Fruit fly (Drosophila melanogaster) whole organism, embryonic: ENCODE data around the gene IRSp53.

Source experiments
- B-H1 ChIP-seq: fragments of 200-800 bp; sonication (Bioruptor generic); IDR thresholded peaks from 3 replicates; pipeline ENCODE4 v1.3.6; 2022; ENCODE audit warnings: missing biosample characterization, missing genetic modification characterization
- CG10274 ChIP-seq: fragments of 200-800 bp; sonication (Bioruptor generic); optimal IDR thresholded peaks from 3 replicates; lab custom pipeline; 2017; ENCODE audit warnings: missing biosample characterization, mild to moderate bottlenecking, missing genetic modification characterization
- CG10959 ChIP-seq: fragments of 200-800 bp; sonication (Bioruptor generic); IDR thresholded peaks from 2 replicates; pipeline ENCODE4 v1.3.6; 2022; ENCODE audit warnings: missing biosample characterization, missing genetic modification characterization
- CG10979 ChIP-seq: fragments of 200-800 bp; sonication (Bioruptor generic); optimal IDR thresholded peaks from 2 replicates; lab custom pipeline; 2018; ENCODE audit warnings: missing biosample characterization, mild to moderate bottlenecking, missing genetic modification characterization, moderate library complexity
- CG12104 ChIP-seq: fragments of 200-800 bp; sonication (Bioruptor generic); optimal IDR thresholded peaks from 3 replicates; lab custom pipeline; 2016; ENCODE audit warnings: missing biosample characterization, missing genetic modification characterization
- CG13775 ChIP-seq: fragments of 200-800 bp; sonication (Bioruptor generic); optimal IDR thresholded peaks from 3 replicates; lab custom pipeline; 2017; ENCODE audit warnings: missing biosample characterization, mild to moderate bottlenecking, missing genetic modification characterization
- CG14050 ChIP-seq: fragments of 200-800 bp; sonication (Bioruptor generic); IDR thresholded peaks from 3 replicates; pipeline ENCODE4 v1.3.6; 2022; ENCODE audit warnings: missing biosample characterization, missing genetic modification characterization
- CG1529 ChIP-seq: fragments of 200-800 bp; sonication (Bioruptor generic); optimal IDR thresholded peaks from 3 replicates; lab custom pipeline; 2018; ENCODE audit warnings: missing biosample characterization, missing genetic modification characterization
- CG1647 ChIP-seq: fragments of 200-800 bp; sonication (Bioruptor generic); optimal IDR thresholded peaks from 3 replicates; lab custom pipeline; 2016; ENCODE audit warnings: missing biosample characterization, missing genetic modification characterization
- CG16779 ChIP-seq: fragments of 200-800 bp; sonication (Bioruptor generic); IDR thresholded peaks from 2 replicates; pipeline ENCODE4 v1.3.6; 2022; ENCODE audit warnings: missing biosample characterization, missing genetic modification characterization
- CG17829 ChIP-seq: fragments of 200-800 bp; optimal IDR thresholded peaks from 2 replicates; lab custom pipeline; 2019; ENCODE audit warnings: missing biosample characterization, mild to moderate bottlenecking, missing genetic modification characterization, moderate library complexity
- CG17912 ChIP-seq: fragments of 200-800 bp; sonication (Bioruptor generic); optimal IDR thresholded peaks from 2 replicates; lab custom pipeline; 2018; ENCODE audit warnings: missing biosample characterization, mild to moderate bottlenecking, missing genetic modification characterization
- CG34224 ChIP-seq: fragments of 200-800 bp; sonication (Bioruptor generic); IDR thresholded peaks from 3 replicates; pipeline ENCODE4 v1.3.6; 2022; ENCODE audit warnings: missing biosample characterization, missing genetic modification characterization; ENCODE audit not compliant: partially characterized antibody
- CG34422 ChIP-seq: fragments of 200-800 bp; sonication (Bioruptor generic); IDR thresholded peaks from 3 replicates; pipeline ENCODE4 v1.3.6; 2022; ENCODE audit warnings: missing biosample characterization, missing genetic modification characterization
- CG4854 ChIP-seq: fragments of 200-800 bp; sonication (Bioruptor generic); optimal IDR thresholded peaks from 2 replicates; lab custom pipeline; 2016; ENCODE audit warnings: missing biosample characterization, missing genetic modification characterization, inconsistent platforms
- CG7372 ChIP-seq: fragments of 200-800 bp; sonication (Bioruptor generic); IDR thresholded peaks from 2 replicates; pipeline ENCODE4 v1.3.6; 2022; ENCODE audit warnings: missing biosample characterization, missing genetic modification characterization
- CG8089 ChIP-seq: fragments of 200-800 bp; sonication (Bioruptor generic); optimal IDR thresholded peaks from 3 replicates; lab custom pipeline; 2016; ENCODE audit warnings: missing biosample characterization, missing genetic modification characterization
- CG8388 ChIP-seq: fragments of 200-800 bp; sonication (Bioruptor generic); optimal IDR thresholded peaks from 2 replicates; lab custom pipeline; 2019; ENCODE audit warnings: missing biosample characterization, mild to moderate bottlenecking, missing genetic modification characterization, moderate library complexity
- CG9932 ChIP-seq: fragments of 200-800 bp; sonication (Bioruptor generic); IDR thresholded peaks from 2 replicates; pipeline ENCODE4 v1.3.6; 2022; ENCODE audit warnings: missing biosample characterization, missing genetic modification characterization
- Dfd ChIP-seq, 2 experiments: fragments of >200 bp; optimal IDR thresholded peaks; 2 replicates each; lab custom pipeline; 2017; ENCODE audit warnings: missing biosample characterization in 2 of 2, missing genetic modification characterization in 2 of 2
- Dip2 ChIP-seq: fragments of 200-800 bp; sonication (Bioruptor generic); IDR thresholded peaks from 2 replicates; pipeline ENCODE4 v1.3.6; 2022; ENCODE audit warnings: missing biosample characterization, missing genetic modification characterization
- HmgD ChIP-seq: fragments of 200-800 bp; sonication (Bioruptor generic); optimal IDR thresholded peaks from 3 replicates; lab custom pipeline; 2016; ENCODE audit warnings: missing biosample characterization, missing genetic modification characterization
- Hr78 ChIP-seq, 2 experiments: fragments of 200-800 bp in 1 of 2; fragments of >200 bp in 1 of 2; sonication (Bioruptor generic) in 1 of 2; optimal IDR thresholded peaks; 2 replicates each; lab custom pipeline; 2017 to 2019; ENCODE audit warnings: missing biosample characterization in 2 of 2, missing genetic modification characterization in 2 of 2, mild to moderate bottlenecking in 1 of 2, moderate library complexity in 1 of 2
- Mes4 ChIP-seq: fragments of 200-800 bp; sonication (Bioruptor generic); optimal IDR thresholded peaks from 2 replicates; lab custom pipeline; 2016; ENCODE audit warnings: missing biosample characterization, missing genetic modification characterization
- NC2β ChIP-seq: fragments of 200-800 bp; sonication (Bioruptor generic); optimal IDR thresholded peaks from 2 replicates; lab custom pipeline; 2016; ENCODE audit warnings: missing biosample characterization, missing genetic modification characterization
- NfI ChIP-seq: fragments of 200-800 bp; sonication (Bioruptor generic); optimal IDR thresholded peaks from 3 replicates; lab custom pipeline; 2018; ENCODE audit warnings: missing biosample characterization, mild to moderate bottlenecking, missing genetic modification characterization, moderate library complexity
- Oli ChIP-seq: fragments of 200-800 bp; sonication (Bioruptor generic); optimal IDR thresholded peaks from 2 replicates; lab custom pipeline; 2018; ENCODE audit warnings: missing biosample characterization, mild to moderate bottlenecking, missing genetic modification characterization, moderate library complexity
- Rfx ChIP-seq: fragments of 200-800 bp; sonication (Bioruptor generic); IDR thresholded peaks from 2 replicates; pipeline ENCODE4 v1.3.6; 2022; ENCODE audit warnings: missing biosample characterization, missing genetic modification characterization
- Sox100B ChIP-seq: fragments of 200-800 bp; sonication (Bioruptor generic); optimal IDR thresholded peaks from 3 replicates; lab custom pipeline; 2018; ENCODE audit warnings: missing biosample characterization, mild to moderate bottlenecking, missing genetic modification characterization
- Ssrp ChIP-seq: fragments of 200-800 bp; sonication (Bioruptor generic); optimal IDR thresholded peaks from 2 replicates; lab custom pipeline; 2018; ENCODE audit warnings: missing biosample characterization, mild to moderate bottlenecking, missing genetic modification characterization, moderate library complexity
- Stat92E ChIP-seq, 3 experiments: fragments of >200 bp in 2 of 3; fragments of 200-800 bp in 1 of 3; sonication (Bioruptor generic) in 1 of 3; optimal IDR thresholded peaks; 2 replicates each; lab custom pipeline; 2017 to 2019; ENCODE audit warnings: missing biosample characterization in 3 of 3, missing genetic modification characterization in 3 of 3, mild to moderate bottlenecking in 1 of 3, moderate library complexity in 1 of 3
- bcd ChIP-seq: fragments of 200-800 bp; sonication (Bioruptor generic); optimal IDR thresholded peaks from 2 replicates; lab custom pipeline; 2017; ENCODE audit warnings: missing biosample characterization, mild to moderate bottlenecking, missing genetic modification characterization
- crp ChIP-seq, 2 experiments: fragments of 200-800 bp; sonication (Bioruptor generic); optimal IDR thresholded peaks; 2 replicates in 1 of 2; 3 replicates in 1 of 2; lab custom pipeline; 2017; ENCODE audit warnings: missing biosample characterization in 2 of 2, missing genetic modification characterization in 2 of 2, mild to moderate bottlenecking in 1 of 2, moderate library complexity in 1 of 2
- da ChIP-seq: fragments of 200-800 bp; sonication (Bioruptor generic); optimal IDR thresholded peaks from 2 replicates; lab custom pipeline; 2016; ENCODE audit warnings: missing biosample characterization, missing genetic modification characterization
- en ChIP-seq: fragments of 200-800 bp; sonication (Bioruptor generic); optimal IDR thresholded peaks from 2 replicates; lab custom pipeline; 2016; ENCODE audit warnings: missing biosample characterization, missing genetic modification characterization
- ewg ChIP-seq: fragments of 200-800 bp; sonication (Bioruptor generic); optimal IDR thresholded peaks from 3 replicates; lab custom pipeline; 2017; ENCODE audit warnings: mild to moderate bottlenecking, missing biosample characterization, missing genetic modification reagents, missing genetic modification characterization
- fd96Cb ChIP-seq: fragments of 200-800 bp; sonication (Bioruptor generic); optimal IDR thresholded peaks from 2 replicates; lab custom pipeline; 2018; ENCODE audit warnings: missing biosample characterization, mild to moderate bottlenecking, missing genetic modification characterization, moderate library complexity
- ftz-f1 ChIP-seq: fragments of 200-800 bp; sonication (Bioruptor generic); optimal IDR thresholded peaks from 2 replicates; lab custom pipeline; 2016; ENCODE audit warnings: missing biosample characterization, missing genetic modification characterization
- gfzf ChIP-seq: fragments of 200-800 bp; sonication (Bioruptor generic); optimal IDR thresholded peaks from 2 replicates; lab custom pipeline; 2016; ENCODE audit warnings: missing biosample characterization, mild to moderate bottlenecking, missing genetic modification characterization, moderate library complexity
- kay ChIP-seq: fragments of 200-800 bp; sonication (Bioruptor generic); optimal IDR thresholded peaks from 2 replicates; lab custom pipeline; 2016; ENCODE audit warnings: missing biosample characterization, missing genetic modification characterization
- kni ChIP-seq: fragments of 200-800 bp; sonication (Bioruptor generic); optimal IDR thresholded peaks from 3 replicates; lab custom pipeline; 2017; ENCODE audit warnings: mild to moderate bottlenecking, missing biosample characterization, missing genetic modification reagents, missing genetic modification characterization
- lov ChIP-seq, 2 experiments: fragments of 200-800 bp in 1 of 2; fragments of >200 bp in 1 of 2; sonication (Bioruptor generic) in 1 of 2; IDR thresholded peaks in 1 of 2; optimal IDR thresholded peaks in 1 of 2; 2 replicates in 1 of 2; 3 replicates in 1 of 2; pipeline versions ENCODE4 v1.3.6 to Lab custom; 2017 to 2022; ENCODE audit warnings: missing biosample characterization in 1 of 2, missing genetic modification characterization in 1 of 2
- luna ChIP-seq: fragments of 200-800 bp; sonication (Bioruptor generic); optimal IDR thresholded peaks from 2 replicates; lab custom pipeline; 2016; ENCODE audit warnings: missing biosample characterization, missing genetic modification characterization
- nerfin-1 ChIP-seq: fragments of 200-800 bp; sonication (Bioruptor generic); optimal IDR thresholded peaks from 3 replicates; lab custom pipeline; 2019; ENCODE audit warnings: missing biosample characterization, mild to moderate bottlenecking, missing genetic modification characterization, moderate library complexity
- nerfin-2 ChIP-seq: fragments of 200-800 bp; sonication (Bioruptor generic); IDR thresholded peaks from 2 replicates; pipeline ENCODE4 v1.3.6; 2022; ENCODE audit warnings: missing biosample characterization, missing genetic modification characterization; ENCODE audit not compliant: partially characterized antibody
- phol ChIP-seq: fragments of 200-800 bp; sonication (Bioruptor generic); optimal IDR thresholded peaks from 3 replicates; lab custom pipeline; 2018; ENCODE audit warnings: missing biosample characterization, mild to moderate bottlenecking, missing genetic modification characterization, moderate library complexity
- sd ChIP-seq: fragments of 200-800 bp; sonication (Bioruptor generic); optimal IDR thresholded peaks from 3 replicates; lab custom pipeline; 2018; ENCODE audit warnings: missing biosample characterization, mild to moderate bottlenecking, missing genetic modification characterization, moderate library complexity
- so ChIP-seq: fragments of 200-800 bp; sonication (Bioruptor generic); IDR thresholded peaks from 3 replicates; pipeline ENCODE4 v1.3.6; 2022; ENCODE audit warnings: missing biosample characterization, missing genetic modification characterization
- tin ChIP-seq: fragments of 200-800 bp; sonication (Bioruptor generic); optimal IDR thresholded peaks from 3 replicates; lab custom pipeline; 2016; ENCODE audit warnings: missing biosample characterization, missing genetic modification characterization
- trem ChIP-seq: fragments of 200-800 bp; optimal IDR thresholded peaks from 3 replicates; lab custom pipeline; 2019; ENCODE audit warnings: missing biosample characterization, mild to moderate bottlenecking, missing genetic modification characterization, moderate library complexity
- trh ChIP-seq: fragments of 200-800 bp; sonication (Bioruptor generic); optimal IDR thresholded peaks from 2 replicates; lab custom pipeline; 2016; ENCODE audit warnings: missing biosample characterization, missing genetic modification characterization

IRSp53 gene

DNA sequence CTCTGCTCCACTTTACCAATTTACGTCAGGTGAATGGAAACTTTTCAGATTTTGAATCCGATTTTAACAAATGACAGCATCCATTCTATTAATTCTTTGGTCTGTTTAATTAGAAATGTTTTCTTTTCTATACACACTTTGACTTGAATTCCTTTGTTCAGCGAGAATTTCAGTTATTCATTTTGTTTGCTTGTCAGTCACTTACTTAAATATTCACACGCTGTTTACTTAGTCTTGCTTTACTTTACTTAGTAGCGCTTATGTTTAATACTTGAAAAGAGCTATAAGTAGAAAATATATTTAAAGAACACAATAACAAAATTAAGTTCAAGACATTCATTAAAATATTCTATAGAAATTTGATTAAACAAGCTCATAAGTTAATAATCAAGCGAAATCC, 28.4 kb upstream of the IRSp53 start, which contains the start of gene CG32073 (continued):
- TF ChIP-seq crp (GFP tag; optimal IDR thresholded peaks at IDR 0.05; lab: Kevin White, UChicago) (no peak), CG8388 (no peak), trem (no peak), Hr78 (GFP tag; optimal IDR thresholded peaks at IDR 0.05; lab: Kevin White, UChicago) (no peak), bcd (GFP tag; lab: Kevin White, UChicago) (no peak), CG17829 (tag; lab: Kevin White, UChicago) (no peak), CG12104 (GFP tag; lab: Kevin White, UChicago) (no peak), CG8089 (no peak), nerfin-1 (tag; lab: Kevin White, UChicago) (no peak), fd96Cb (tag; lab: Kevin White, UChicago) (peak; percentile 28), CG13775 (GFP tag; lab: Kevin White, UChicago) (no peak), CG10274 (GFP tag; lab: Kevin White, UChicago) (no peak), NC2β (no peak), Rfx (GFP tag; lab: Robert Waterston, UW) (no peak), ftz-f1 (no peak), NfI (GFP tag; lab: Kevin White, UChicago) (no peak), kni (no peak), Dfd (GFP tag; optimal IDR thresholded peaks at IDR 0.05; lab: Kevin White, UChicago) (no peak), CG10979 (tag; lab: Kevin White, UChicago) (peak; percentile 33), trh (GFP tag; lab: Kevin White, UChicago) (no peak), phol (tag; lab: Kevin White, UChicago) (no peak), CG1529 (no peak), gfzf (GFP tag; lab: Kevin White, UChicago) (no peak), CG34224 (GFP tag; lab: Robert Waterston, UW) (no peak), sd (tag; lab: Kevin White, UChicago) (no peak), Mes4 (GFP tag; lab: Kevin White, UChicago) (no peak), tin (no peak), CG16779 (GFP tag; lab: Robert Waterston, UW) (no peak), CG9932 (no peak), kay (GFP tag; lab: Kevin White, UChicago) (no peak), CG7372 (GFP tag; lab: Robert Waterston, UW) (no peak), nerfin-2 (GFP tag; lab: Robert Waterston, UW) (no peak), ewg (no peak), CG34422 (GFP tag; lab: Robert Waterston, UW) (no peak), lov (optimal IDR thresholded peaks at IDR 0.05; lab: Kevin White, UChicago) (no peak), lov (GFP tag; IDR thresholded peaks at IDR 0.05; lab: Robert Waterston, UW) (no peak), Stat92E (GFP tag; optimal IDR thresholded peaks at IDR 0.05; lab: Kevin White, UChicago) (no peak), CG1647 (GFP tag; lab: Kevin White, UChicago) (no peak), B-H1 (GFP tag; lab: Robert Waterston, UW) (no peak), en (GFP tag; lab: Kevin White, UChicago) (no peak), CG17912 (no peak), Oli (no peak), CG14050 (GFP tag; lab: Robert Waterston, UW) (no peak), da (no peak), HmgD (GFP tag; lab: Kevin White, UChicago) (no peak), CG4854 (GFP tag; lab: Kevin White, UChicago) (peak; percentile 28), Ssrp (no peak), Sox100B (GFP tag; lab: Kevin White, UChicago) (peak; percentile 66), so (no peak), luna (GFP tag; lab: Kevin White, UChicago) (no peak), Dip2 (GFP tag; lab: Robert Waterston, UW) (no peak), CG10959 (GFP tag; lab: Robert Waterston, UW) (no peak)
